Worm (Caenorhabditis elegans): ENCODE data around the gene K08F8.15.
A peak's percentile ranks its signal among the peaks of the same experiment; 100 is the strongest.

Gene K08F8.15

ce11 chrII:8746298-8746775 lies 20.3 kb upstream of the K08F8.15 start (continued):
- TF ChIP-seq arid-1 (GFP tag; conservative IDR thresholded peaks at IDR 0.05) (0 out of 2 replicates have a peak, but pooled peaks have one; percentile 37), D1046.2 (GFP tag; IDR thresholded peaks at IDR 0.05) (peak; percentile 28; the same call in 1 of the 2 replicates), dmd-8 (GFP tag; IDR thresholded peaks at IDR 0.05) (no peak), ama-1 (optimal IDR thresholded peaks at IDR 0.05) (peak; percentile 96), Y105C5A.15 (GFP tag; IDR thresholded peaks at IDR 0.05) (peak; percentile 74; the same call in 1 of the 2 replicates), T26A8.4 (GFP tag; IDR thresholded peaks at IDR 0.05) (peak; percentile 64), skn-1 (tag; optimal IDR thresholded peaks at IDR 0.05) (no peak), nhr-42 (GFP tag; IDR thresholded peaks at IDR 0.05) (no peak), lin-29 (GFP tag; IDR thresholded peaks at IDR 0.05) (no peak; the same call in none of the 2 replicates), zfp-2 (tag; optimal IDR thresholded peaks at IDR 0.05) (no peak), ztf-11 (tag; optimal IDR thresholded peaks at IDR 0.05) (no peak), ZK337.2 (GFP tag; IDR thresholded peaks at IDR 0.05) (0 out of 2 replicates have a peak, but pooled peaks have one; percentile 1), madf-5 (GFP tag; IDR thresholded peaks at IDR 0.05) (peak in 1 of 2 experiments; percentile 63; a peak in 1 of 4 replicates), nhr-41 (GFP tag; IDR thresholded peaks at IDR 0.05) (peak; percentile 43), ceh-82 (tag; optimal IDR thresholded peaks at IDR 0.05) (no peak), egl-43 (GFP tag; IDR thresholded peaks at IDR 0.05) (0 out of 2 replicates have a peak, but pooled peaks have one; percentile 11), lir-3 (tag; optimal IDR thresholded peaks at IDR 0.05) (no peak), Y48G9A.11 (GFP tag; IDR thresholded peaks at IDR 0.05) (no peak), nhr-28 (tag; optimal IDR thresholded peaks at IDR 0.05) (no peak), spr-3 (GFP tag; optimal IDR thresholded peaks at IDR 0.05) (no peak), mdl-1 (tag; optimal IDR thresholded peaks at IDR 0.05) (no peak), T20F7.1 (GFP tag; optimal IDR thresholded peaks at IDR 0.05) (peak; percentile 35), hif-1 (tag; optimal IDR thresholded peaks at IDR 0.05) (peak in 1 of 2 experiments; percentile 13), dmd-9 (GFP tag; IDR thresholded peaks at IDR 0.05) (no peak), Y75B8A.6 (GFP tag; IDR thresholded peaks at IDR 0.05) (no peak; the same call in 1 of the 2 replicates), daf-8 (GFP tag; IDR thresholded peaks at IDR 0.05) (no peak), dve-1 (tag; optimal IDR thresholded peaks at IDR 0.05; ENCODE audit: insufficient read depth) (no peak), lin-38 (GFP tag; IDR thresholded peaks at IDR 0.05) (0 out of 2 replicates have a peak, but pooled peaks have one; percentile 4), ces-1 (GFP tag; optimal IDR thresholded peaks at IDR 0.05) (no peak), spr-1 (tag; optimal IDR thresholded peaks at IDR 0.05) (no peak), F44E2.7 (GFP tag; IDR thresholded peaks at IDR 0.05) (no peak), nhr-6 (tag; optimal IDR thresholded peaks at IDR 0.05) (no peak), F49E8.2 (tag; optimal IDR thresholded peaks at IDR 0.05; ENCODE audit: borderline replicate concordance) (no peak), mxl-2 (GFP tag; conservative IDR thresholded peaks at IDR 0.05) (peak; percentile 68), mes-2 (tag; optimal IDR thresholded peaks at IDR 0.05; ENCODE audit: poor library complexity, severe bottlenecking) (peak; percentile 32), snpc-4 (tag; optimal IDR thresholded peaks at IDR 0.05) (no peak)

ce11 chrII:8747246-8747938 lies 19.2 kb upstream of the K08F8.15 start:
- no peak; the same call in 1 of the 2 replicates for TF ChIP-seq pha-4 (GFP tag; IDR thresholded peaks at IDR 0.05)
- TF ChIP-seq pha-4 (tag; optimal IDR thresholded peaks at IDR 0.05) = no peak
- peak; percentile 71 for TF ChIP-seq arid-1 (GFP tag; conservative IDR thresholded peaks at IDR 0.05)
- TF ChIP-seq lin-29 (GFP tag; IDR thresholded peaks at IDR 0.05) = 0 out of 2 replicates have a peak, but pooled peaks have one; percentile 20
- no peak for TF ChIP-seq mxl-2 (GFP tag; conservative IDR thresholded peaks at IDR 0.05)
- TF ChIP-seq nhr-102 (tag; optimal IDR thresholded peaks at IDR 0.05) = peak; percentile 71
- no peak for TF ChIP-seq lir-3 (tag; optimal IDR thresholded peaks at IDR 0.05)
- no peak for TF ChIP-seq ZK546.5 (tag; optimal IDR thresholded peaks at IDR 0.05)
- TF ChIP-seq unc-62 (GFP tag; optimal IDR thresholded peaks at IDR 0.05 in 1 of 2) = no peak
- TF ChIP-seq unc-62 (tag; optimal IDR thresholded peaks at IDR 0.05) = no peak
- TF ChIP-seq T20F7.1 (GFP tag; optimal IDR thresholded peaks at IDR 0.05) = peak; percentile 68
- no peak for TF ChIP-seq cey-2 (tag; optimal IDR thresholded peaks at IDR 0.05; ENCODE audit: borderline replicate concordance, insufficient read depth)
- TF ChIP-seq fkh-10 (GFP tag; optimal IDR thresholded peaks at IDR 0.05) = no peak
- TF ChIP-seq dmd-8 (GFP tag; IDR thresholded peaks at IDR 0.05) = no peak
- TF ChIP-seq nhr-42 (GFP tag; IDR thresholded peaks at IDR 0.05) = peak; percentile 54
- TF ChIP-seq ztf-7 (tag; optimal IDR thresholded peaks at IDR 0.05) = no peak
- TF ChIP-seq nhr-48 (tag; optimal IDR thresholded peaks at IDR 0.05) = peak; percentile 49
- peak; percentile 30 for TF ChIP-seq nhr-6 (tag; optimal IDR thresholded peaks at IDR 0.05)
- TF ChIP-seq mes-2 (tag; optimal IDR thresholded peaks at IDR 0.05; ENCODE audit: poor library complexity, severe bottlenecking) = peak; percentile 57
- no peak for TF ChIP-seq ceh-32 (tag; optimal IDR thresholded peaks at IDR 0.05; ENCODE audit: poor library complexity)
- peak; percentile 93 for TF ChIP-seq aha-1 (tag)
- no peak for TF ChIP-seq skn-1 (tag; optimal IDR thresholded peaks at IDR 0.05)

All from whole organism, L4 larva.